Worm (Caenorhabditis elegans): ENCODE data around the gene F17E9.5.

- TF ChIP-seq ama-1 (optimal IDR thresholded peaks at IDR 0.05), result no peak
- no peak for TF ChIP-seq B0310.2 (tag; optimal IDR thresholded peaks at IDR 0.05)
- no peak for TF ChIP-seq ets-7 (tag; optimal IDR thresholded peaks at IDR 0.05)
- no peak for TF ChIP-seq tbx-37 (GFP tag; conservative IDR thresholded peaks at IDR 0.05)
- TF ChIP-seq scrt-1 (GFP tag; IDR thresholded peaks at IDR 0.05), result no peak
- no peak for TF ChIP-seq ceh-13 (GFP tag; optimal IDR thresholded peaks at IDR 0.05)
- no peak for TF ChIP-seq pes-1 (GFP tag; IDR thresholded peaks at IDR 0.05)
- no peak for TF ChIP-seq sea-1 (GFP tag; conservative IDR thresholded peaks at IDR 0.05)
- no peak for TF ChIP-seq F13C5.2 (tag; optimal IDR thresholded peaks at IDR 0.05)
- no peak for TF ChIP-seq tbx-11 (GFP tag; IDR thresholded peaks at IDR 0.05)
- TF ChIP-seq hmg-4 (GFP tag; optimal IDR thresholded peaks at IDR 0.05), result no peak
- TF ChIP-seq tra-4 (tag; optimal IDR thresholded peaks at IDR 0.05), result no peak
- no peak for TF ChIP-seq hmbx-1 (tag; optimal IDR thresholded peaks at IDR 0.05)
- TF ChIP-seq flt-1 (GFP tag; IDR thresholded peaks at IDR 0.05), result no peak
These were observed 38.2 kb upstream of the F17E9.5 start for ce11 chrIV:8307408-8307807.
